Fruit fly (Drosophila melanogaster) whole organism, larva: ENCODE results near the gene Rev1.

Source experiments
- noc ChIP-seq: fragments of 200-800 bp; sonication (Bioruptor generic); optimal IDR thresholded peaks from 3 replicates; lab custom pipeline; 2019; ENCODE audit warnings: missing biosample characterization, mild to moderate bottlenecking, missing genetic modification characterization, moderate library complexity

Rev1 gene

dm6 chr3L:675856-676255 lies 21.7 kb downstream of the Rev1 start:
- no peak for TF ChIP-seq noc

- peak; percentile 72 for TF ChIP-seq noc
Observed at dm6 chr3L:680258-680657, 26.1 kb downstream of the Rev1 start, which contains the start of gene CG17129. Gene CG17129, minus strand, starts transcription at chr3L:680326.

dm6 chr3L:681793-682369 lies 27.7 kb downstream of the Rev1 start:
- no peak for TF ChIP-seq noc

dm6 chr3L:682420-682882 lies 28.3 kb downstream of the Rev1 start, which contains the start of gene CG3386:
Gene CG3386, minus strand, starts transcription at chr3L:682470.
- no peak for TF ChIP-seq noc

- TF ChIP-seq noc = no peak
Observed at dm6 chr3L:684749-685440, 30.7 kb downstream of the Rev1 start.

- TF ChIP-seq noc = no peak
Observed at dm6 chr3L:685441-685804, 31.3 kb downstream of the Rev1 start, which contains the start of gene ebd1. Gene ebd1, minus strand, starts transcription at chr3L:685549.

dm6 chr3L:687858-688257 lies 33.7 kb downstream of the Rev1 start, which contains the start of gene hiro:
Gene hiro, minus strand, starts transcription at chr3L:687958.
- TF ChIP-seq noc = peak; percentile 21

dm6 chr3L:690031-690686 lies 36.0 kb downstream of the Rev1 start, which contains the start of the genes CG32483 and RabX6:
Gene CG32483, minus strand, starts transcription at chr3L:690081.
Gene RabX6, plus strand, starts transcription at chr3L:690517.
- TF ChIP-seq noc = no peak

- no peak for TF ChIP-seq noc
Observed at dm6 chr3L:692699-693098, 38.5 kb downstream of the Rev1 start, which contains the start of gene Vti1a. Gene Vti1a, minus strand, starts transcription at chr3L:692919.

dm6 chr3L:695510-695909 lies 41.3 kb downstream of the Rev1 start:
- no peak for TF ChIP-seq noc

dm6 chr3L:696404-697054 lies 42.4 kb downstream of the Rev1 start:
- peak; percentile 85 for TF ChIP-seq noc

- no peak for TF ChIP-seq noc
Observed at dm6 chr3L:697055-697427, 42.9 kb downstream of the Rev1 start.

dm6 chr3L:697724-698123 lies 43.6 kb downstream of the Rev1 start:
- no peak for TF ChIP-seq noc

- no peak for TF ChIP-seq noc
Observed at dm6 chr3L:698748-699367, 44.7 kb downstream of the Rev1 start, which contains the start of gene CG13894. Gene CG13894, minus strand, starts transcription at chr3L:699144.

dm6 chr3L:699368-700150 lies 45.4 kb downstream of the Rev1 start:
- no peak for TF ChIP-seq noc
